Worm (Caenorhabditis elegans) whole organism, L1 larva: ENCODE data around the gene svop-1.

ENCODE experiments used
- fkh-10 ChIP-seq: sonication (generic microtip); optimal IDR thresholded peaks from 2 replicates; lab custom pipeline; 2017; ENCODE audit warnings: missing biosample characterization, missing genetic modification reagents, missing genetic modification characterization
- fos-1 ChIP-seq: fragments of 150-350 bp; optimal IDR thresholded peaks from 2 replicates; lab custom pipeline; 2014; ENCODE audit warnings: missing biosample characterization, missing genetic modification characterization
- jun-1 ChIP-seq: fragments of 150-350 bp; optimal IDR thresholded peaks from 2 replicates; lab custom pipeline; 2014; ENCODE audit warnings: missing biosample characterization, missing genetic modification reagents, missing genetic modification characterization
- lin-15B ChIP-seq: fragments of 150-350 bp; sonication (generic microtip); optimal IDR thresholded peaks from 3 replicates; lab custom pipeline; 2014; ENCODE audit warnings: missing biosample characterization, missing genetic modification characterization
- lin-39 ChIP-seq: fragments of 150-350 bp; optimal IDR thresholded peaks from 2 replicates; lab custom pipeline; 2014; ENCODE audit warnings: missing biosample characterization, missing genetic modification reagents, missing genetic modification characterization
- lsy-2 ChIP-seq, 2 experiments: fragments of 150-350 bp; optimal IDR thresholded peaks; 2 replicates each; lab custom pipeline; 2014; ENCODE audit warnings: missing biosample characterization in 2 of 2, missing genetic modification characterization in 2 of 2
- unc-86 ChIP-seq: sonication (generic microtip); optimal IDR thresholded peaks from 2 replicates; lab custom pipeline; 2016; ENCODE audit warnings: missing genetic modification characterization, missing compliant biosample characterization

DNA sequence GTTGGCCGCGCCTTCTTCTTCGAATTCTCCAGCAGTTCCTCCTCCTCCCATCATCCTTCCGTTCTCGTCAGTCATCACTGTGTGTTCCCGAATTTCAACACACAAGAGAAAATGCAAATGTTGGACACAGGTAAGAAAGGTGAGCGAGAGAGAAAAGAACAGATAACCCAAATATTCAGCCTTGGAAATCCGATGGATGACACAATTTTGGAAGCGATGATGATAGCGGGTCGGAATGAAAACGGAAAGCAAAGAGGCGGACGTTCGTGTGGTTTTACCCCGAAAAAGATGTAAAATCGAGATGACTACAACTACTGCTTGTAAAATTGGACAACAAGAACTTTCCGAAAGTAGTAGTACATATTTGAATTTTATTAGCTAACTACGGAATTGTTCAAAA lies 45.5 kb downstream of the svop-1 start:
- no peak for TF ChIP-seq unc-86 (tag; lab: Kevin White, UChicago)
- TF ChIP-seq lin-15B (tag; lab: Kevin White, UChicago) = no peak
- no peak for TF ChIP-seq lin-39 (tag; lab: Kevin White, UChicago)
- no peak for TF ChIP-seq fos-1
- no peak for TF ChIP-seq jun-1
- no peak for TF ChIP-seq fkh-10 (GFP tag; lab: Kevin White, UChicago)
- no peak for TF ChIP-seq lsy-2 (tag; optimal IDR thresholded peaks at IDR 0.05; lab: Kevin White, UChicago)
